Worm (Caenorhabditis elegans): ENCODE data around the gene ssp-32.

ssp-32 gene

DNA sequence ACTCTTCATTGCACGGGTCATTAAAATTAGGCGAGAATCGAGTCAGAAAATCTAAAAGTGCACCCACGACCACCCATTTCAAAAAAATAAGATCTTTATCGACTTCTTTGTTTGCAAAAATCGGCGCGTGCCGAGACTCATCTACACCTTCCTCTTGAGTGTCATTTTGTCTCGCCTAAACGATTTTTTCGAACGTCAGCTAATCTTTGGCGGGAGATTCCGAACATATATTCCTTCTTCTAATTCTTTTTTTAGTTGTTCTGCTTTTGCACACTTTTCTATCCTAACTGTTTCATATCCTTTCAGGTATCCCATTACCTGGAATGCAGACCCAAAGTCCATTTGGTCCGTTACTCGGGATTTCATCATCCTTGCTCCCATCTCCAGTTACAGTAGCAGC, 21.0 kb downstream of the ssp-32 start, which contains the start of gene bed-3:
bed-3 (plus strand) TSS at position 301 of the 400 bp plus-strand sequence.
- TF ChIP-seq zfp-3 (GFP tag; conservative IDR thresholded peaks at IDR 0.05): no peak
- no peak for TF ChIP-seq nhr-42 (GFP tag; IDR thresholded peaks at IDR 0.05)
- TF ChIP-seq dpl-1 (GFP tag; optimal IDR thresholded peaks at IDR 0.05): no peak
- no peak for TF ChIP-seq hmg-1.1 (GFP tag; IDR thresholded peaks at IDR 0.05)
- no peak for TF ChIP-seq hlh-30 (tag; optimal IDR thresholded peaks at IDR 0.05; ENCODE audit: insufficient read depth)
- TF ChIP-seq sdz-12 (GFP tag; optimal IDR thresholded peaks at IDR 0.05): no peak
- TF ChIP-seq zip-11 (GFP tag; IDR thresholded peaks at IDR 0.05): no peak

- TF ChIP-seq mxl-3 (GFP tag; optimal IDR thresholded peaks at IDR 0.05) (peak; percentile 46), daf-16 (GFP tag; optimal IDR thresholded peaks at IDR 0.05) (no peak), daf-16 (tag; optimal IDR thresholded peaks at IDR 0.05) (no peak), mdl-1 (tag; optimal IDR thresholded peaks at IDR 0.05) (peak in 1 of 2 experiments; percentile 7), nhr-28 (tag; optimal IDR thresholded peaks at IDR 0.05) (peak; percentile 1), hlh-11 (tag; optimal IDR thresholded peaks at IDR 0.05) (peak; percentile 37), nhr-42 (GFP tag; IDR thresholded peaks at IDR 0.05) (no peak)
Measured at ce11 chrIV:9918021-9918420, 22.8 kb downstream of the ssp-32 start.

DNA sequence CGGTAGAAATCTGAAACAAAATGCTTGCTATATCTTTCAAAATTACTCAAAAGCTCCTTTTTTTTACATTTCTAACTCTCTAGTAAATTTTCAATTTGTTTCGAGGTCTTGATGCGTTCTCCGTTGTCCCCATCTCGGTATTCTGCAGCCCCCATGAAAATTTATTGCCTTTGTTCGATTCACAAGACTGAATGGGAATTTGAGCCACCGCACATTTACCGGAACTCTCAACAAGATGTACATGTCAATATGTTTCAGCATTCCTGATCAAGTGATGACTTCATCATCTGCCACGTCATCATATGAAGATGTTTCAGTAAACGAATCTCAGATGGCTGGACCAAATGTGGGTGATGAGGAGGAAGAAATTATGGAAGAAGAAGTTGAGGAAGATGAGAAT, 25.2 kb downstream of the ssp-32 start:
- TF ChIP-seq nhr-76 (tag; optimal IDR thresholded peaks at IDR 0.05) (no peak), attf-4 (tag; optimal IDR thresholded peaks at IDR 0.05) (no peak), daf-12 (tag; optimal IDR thresholded peaks at IDR 0.05) (no peak), lin-15B (tag; optimal IDR thresholded peaks at IDR 0.05) (no peak), nhr-111 (GFP tag; optimal IDR thresholded peaks at IDR 0.05) (no peak), aha-1 (tag) (peak; percentile 94), unc-62 (GFP tag; optimal IDR thresholded peaks at IDR 0.05 in 1 of 2) (peak in 1 of 2 experiments; percentile 82), unc-62 (tag; optimal IDR thresholded peaks at IDR 0.05) (no peak), nhr-25 (tag; optimal IDR thresholded peaks at IDR 0.05; ENCODE audit: borderline replicate concordance, insufficient read depth) (no peak), Y105C5A.15 (GFP tag; IDR thresholded peaks at IDR 0.05) (no peak), ama-1 (optimal IDR thresholded peaks at IDR 0.05) (no peak), cey-2 (tag; optimal IDR thresholded peaks at IDR 0.05; ENCODE audit: borderline replicate concordance, insufficient read depth) (no peak), hif-1 (tag; optimal IDR thresholded peaks at IDR 0.05) (no peak), F10B5.3 (tag; optimal IDR thresholded peaks at IDR 0.05) (no peak)

DNA sequence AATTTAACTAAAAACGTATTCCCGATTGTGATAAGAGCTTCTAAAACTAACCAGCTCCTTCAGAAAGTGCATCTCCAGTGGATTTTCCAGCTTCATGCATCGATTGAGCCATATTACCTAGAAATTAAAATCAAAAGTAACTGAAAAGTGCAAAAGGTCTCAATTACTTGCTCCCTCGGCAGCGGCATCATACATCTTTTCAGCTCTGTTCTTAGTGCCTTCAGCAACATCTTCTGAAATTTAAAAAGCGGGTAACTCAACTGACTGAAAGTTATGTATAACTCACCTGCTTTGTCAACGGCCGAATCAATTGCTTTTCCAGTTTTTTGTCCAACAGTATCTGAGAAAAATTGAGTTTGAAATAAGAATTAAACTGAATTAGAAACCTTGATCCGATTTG, 29.2 kb downstream of the ssp-32 start:
- TF ChIP-seq nhr-28 (tag; optimal IDR thresholded peaks at IDR 0.05) (no peak), unc-62 (GFP tag; optimal IDR thresholded peaks at IDR 0.05 in 1 of 2) (peak in 1 of 2 experiments; percentile 96), unc-62 (tag; optimal IDR thresholded peaks at IDR 0.05) (no peak), aha-1 (tag) (no peak), dmd-8 (GFP tag; IDR thresholded peaks at IDR 0.05) (no peak), F44E2.7 (GFP tag; IDR thresholded peaks at IDR 0.05) (no peak)

DNA sequence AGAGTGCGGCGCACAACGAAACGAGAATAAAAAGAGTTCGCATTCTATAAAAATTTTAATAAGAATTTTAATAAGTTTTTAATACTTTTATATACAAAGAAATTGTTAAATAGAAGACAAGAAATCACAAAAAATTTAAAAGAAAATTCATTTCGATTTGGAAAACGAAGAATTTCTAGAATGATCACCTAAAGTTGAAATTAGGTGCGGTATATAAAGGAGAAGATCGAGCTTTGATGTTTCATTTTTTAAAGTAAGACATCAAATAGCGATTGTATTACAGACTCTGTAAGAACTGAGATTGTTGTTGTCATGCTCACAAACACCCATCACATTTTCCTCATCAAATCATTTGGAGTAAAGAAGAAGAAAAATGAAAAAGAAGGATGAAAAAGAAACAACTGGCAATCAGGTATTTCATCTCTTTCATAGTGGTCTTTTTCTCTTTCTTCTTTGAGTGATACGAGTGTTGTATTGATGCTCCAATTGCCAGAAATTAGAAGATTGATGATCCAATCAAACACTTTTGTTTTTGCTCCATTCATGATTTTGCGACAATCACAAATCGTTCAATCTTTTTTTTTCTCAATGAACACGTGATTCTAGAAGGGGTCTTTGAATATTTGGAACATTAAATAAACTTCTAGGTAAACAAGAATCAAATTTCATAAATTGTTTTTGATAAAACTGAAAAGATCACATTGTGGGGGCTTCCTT, 33.1 kb downstream of the ssp-32 start, which contains the start of gene dur-1:
dur-1 (minus strand) TSS at position 51 of the 717 bp plus-strand sequence.
- TF ChIP-seq nhr-11 (tag; optimal IDR thresholded peaks at IDR 0.05): peak; percentile 67
- TF ChIP-seq lsy-2 (tag; optimal IDR thresholded peaks at IDR 0.05): no peak
- no peak for TF ChIP-seq mdt-29 (GFP tag; IDR thresholded peaks at IDR 0.05)
- TF ChIP-seq lin-39 (tag; optimal IDR thresholded peaks at IDR 0.05): no peak
- peak in 1 of 2 experiments; percentile 90 for TF ChIP-seq daf-16 (GFP tag; optimal IDR thresholded peaks at IDR 0.05)
- no peak for TF ChIP-seq daf-16 (tag; optimal IDR thresholded peaks at IDR 0.05)
- TF ChIP-seq unc-62 (GFP tag; optimal IDR thresholded peaks at IDR 0.05 in 1 of 2): peak in 1 of 2 experiments; percentile 91
- no peak for TF ChIP-seq unc-62 (tag; optimal IDR thresholded peaks at IDR 0.05)
- TF ChIP-seq spr-1 (tag; optimal IDR thresholded peaks at IDR 0.05): no peak
- TF ChIP-seq hlh-11 (tag; optimal IDR thresholded peaks at IDR 0.05): peak; percentile 10
- TF ChIP-seq tag-97 (GFP tag; IDR thresholded peaks at IDR 0.05): no peak
- no peak for TF ChIP-seq fkh-10 (GFP tag; optimal IDR thresholded peaks at IDR 0.05)
- no peak for TF ChIP-seq set-16 (GFP tag; IDR thresholded peaks at IDR 0.05)
- TF ChIP-seq rbr-2 (tag; optimal IDR thresholded peaks at IDR 0.05): no peak
- no peak for TF ChIP-seq ceh-44 (GFP tag; IDR thresholded peaks at IDR 0.05)
- TF ChIP-seq nhr-41 (GFP tag; IDR thresholded peaks at IDR 0.05): no peak
- TF ChIP-seq Y5F2A.4 (GFP tag; optimal IDR thresholded peaks at IDR 0.05): no peak
- TF ChIP-seq fos-1 (tag; optimal IDR thresholded peaks at IDR 0.05): no peak
- no peak for TF ChIP-seq daf-12 (tag; optimal IDR thresholded peaks at IDR 0.05)
- TF ChIP-seq ZK337.2 (GFP tag; IDR thresholded peaks at IDR 0.05): no peak
